Worm (Caenorhabditis elegans): ENCODE data around the gene fbxc-55.

- no peak for TF ChIP-seq hlh-30 (tag; optimal IDR thresholded peaks at IDR 0.05; ENCODE audit: insufficient read depth)
- no peak for TF ChIP-seq F26F4.8 (GFP tag; conservative IDR thresholded peaks at IDR 0.05)
- TF ChIP-seq hif-1 (tag; optimal IDR thresholded peaks at IDR 0.05) = no peak
- no peak for TF ChIP-seq cey-2 (tag; optimal IDR thresholded peaks at IDR 0.05; ENCODE audit: borderline replicate concordance, insufficient read depth)
- no peak for TF ChIP-seq lin-13 (GFP tag; optimal IDR thresholded peaks at IDR 0.05)
- no peak for TF ChIP-seq jun-1 (tag; optimal IDR thresholded peaks at IDR 0.05)
- TF ChIP-seq Y75B8A.6 (GFP tag; IDR thresholded peaks at IDR 0.05) = no peak
- no peak for TF ChIP-seq skn-1 (tag; optimal IDR thresholded peaks at IDR 0.05)
- no peak for TF ChIP-seq snpc-1.2 (GFP tag; IDR thresholded peaks at IDR 0.05)
- TF ChIP-seq nhr-237 (tag; optimal IDR thresholded peaks at IDR 0.05) = no peak
- no peak for TF ChIP-seq fkh-10 (GFP tag; optimal IDR thresholded peaks at IDR 0.05)
- TF ChIP-seq dve-1 (tag; optimal IDR thresholded peaks at IDR 0.05; ENCODE audit: insufficient read depth) = no peak
- no peak for TF ChIP-seq pha-4 (GFP tag; IDR thresholded peaks at IDR 0.05)
- TF ChIP-seq pha-4 (tag; optimal IDR thresholded peaks at IDR 0.05) = no peak
Observed at ce11 chrII:3129007-3129406, 41.0 kb downstream of the fbxc-55 start, which contains the start of gene chil-24.
